Worm (Caenorhabditis elegans): Measurements from ENCODE around the gene ZK1290.14.

Gene ZK1290.14

DNA sequence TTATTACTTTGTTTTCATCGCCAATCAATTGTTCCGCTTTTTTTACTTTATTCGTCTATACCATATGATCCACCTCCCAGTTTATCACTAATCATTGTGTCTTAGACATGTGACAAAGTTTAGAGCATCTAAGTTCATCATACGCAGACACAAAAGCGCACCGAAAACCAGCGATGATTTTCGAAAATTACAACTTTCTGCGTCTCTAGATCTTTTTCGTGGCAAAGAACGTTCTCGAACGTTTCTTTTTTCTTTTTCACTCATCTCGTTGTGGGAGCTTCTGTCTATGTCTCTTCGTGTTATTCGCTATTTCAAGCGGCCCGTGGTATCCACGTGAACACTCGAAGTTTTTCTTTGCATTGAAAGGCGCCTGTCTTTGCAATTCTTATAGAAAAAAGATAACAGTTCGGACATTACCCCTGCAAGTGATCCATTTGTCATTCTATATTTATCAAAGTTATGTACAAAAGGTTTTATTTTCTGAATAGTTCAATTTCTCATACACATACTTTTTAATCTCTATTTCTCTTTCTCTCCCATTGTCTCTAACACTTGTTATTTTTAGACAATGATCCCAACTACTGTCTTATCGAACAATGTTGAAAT lies 26.2 kb downstream of the ZK1290.14 start, which contains the start of gene ZK1290.5 (continued):
- TF ChIP-seq tag-97 (GFP tag; IDR thresholded peaks at IDR 0.05) = no peak
- TF ChIP-seq mdl-1 (tag; optimal IDR thresholded peaks at IDR 0.05) = peak; percentile 43 to 95
- no peak for TF ChIP-seq ceh-82 (tag; optimal IDR thresholded peaks at IDR 0.05)
- no peak for TF ChIP-seq arid-1 (GFP tag; conservative IDR thresholded peaks at IDR 0.05)
- TF ChIP-seq nhr-10 (tag; optimal IDR thresholded peaks at IDR 0.05) = peak; percentile 83
- TF ChIP-seq dmd-6 (GFP tag; IDR thresholded peaks at IDR 0.05) = peak; percentile 99
- no peak for TF ChIP-seq lir-3 (tag; optimal IDR thresholded peaks at IDR 0.05)
- TF ChIP-seq F26F4.8 (GFP tag; conservative IDR thresholded peaks at IDR 0.05) = no peak
- TF ChIP-seq dve-1 (tag; optimal IDR thresholded peaks at IDR 0.05; ENCODE audit: insufficient read depth) = peak; percentile 98
- no peak for TF ChIP-seq nhr-6 (tag; optimal IDR thresholded peaks at IDR 0.05)
- TF ChIP-seq hlh-11 (tag; optimal IDR thresholded peaks at IDR 0.05) = peak; percentile 99
- peak; percentile 36; the same call in 1 of the 2 replicates for TF ChIP-seq set-16 (GFP tag; IDR thresholded peaks at IDR 0.05)
- no peak for TF ChIP-seq attf-4 (tag; optimal IDR thresholded peaks at IDR 0.05)
- peak; percentile 96 for TF ChIP-seq gei-8 (GFP tag; optimal IDR thresholded peaks at IDR 0.05)
- peak; percentile 72 for TF ChIP-seq cey-2 (tag; optimal IDR thresholded peaks at IDR 0.05; ENCODE audit: borderline replicate concordance, insufficient read depth)
- TF ChIP-seq daf-8 (GFP tag; IDR thresholded peaks at IDR 0.05) = no peak
- peak; percentile 98 for TF ChIP-seq mxl-2 (GFP tag; conservative IDR thresholded peaks at IDR 0.05)
- TF ChIP-seq ces-1 (GFP tag; optimal IDR thresholded peaks at IDR 0.05) = no peak
- TF ChIP-seq egl-27 (tag; optimal IDR thresholded peaks at IDR 0.05) = no peak
- peak; percentile 37 for TF ChIP-seq ztf-7 (tag; optimal IDR thresholded peaks at IDR 0.05)
- TF ChIP-seq rbr-2 (tag; optimal IDR thresholded peaks at IDR 0.05) = peak; percentile 67
- TF ChIP-seq unc-39 (tag; optimal IDR thresholded peaks at IDR 0.05) = no peak
- TF ChIP-seq ceh-62 (tag; optimal IDR thresholded peaks at IDR 0.05) = no peak
- TF ChIP-seq aly-2 (tag; optimal IDR thresholded peaks at IDR 0.05) = no peak
- no peak for TF ChIP-seq lim-7 (GFP tag; IDR thresholded peaks at IDR 0.05)
- TF ChIP-seq nhr-111 (GFP tag; optimal IDR thresholded peaks at IDR 0.05) = no peak
- TF ChIP-seq hmg-1.1 (GFP tag; IDR thresholded peaks at IDR 0.05) = peak; percentile 62
- TF ChIP-seq ceh-20 (GFP tag; IDR thresholded peaks at IDR 0.05) = peak; percentile 90
- no peak for TF ChIP-seq F37D6.2 (tag; optimal IDR thresholded peaks at IDR 0.05)
- no peak for TF ChIP-seq zip-11 (GFP tag; IDR thresholded peaks at IDR 0.05)
- TF ChIP-seq zip-2 (tag; optimal IDR thresholded peaks at IDR 0.05) = peak; percentile 40
- peak; percentile 96 for TF ChIP-seq aha-1 (tag)

DNA sequence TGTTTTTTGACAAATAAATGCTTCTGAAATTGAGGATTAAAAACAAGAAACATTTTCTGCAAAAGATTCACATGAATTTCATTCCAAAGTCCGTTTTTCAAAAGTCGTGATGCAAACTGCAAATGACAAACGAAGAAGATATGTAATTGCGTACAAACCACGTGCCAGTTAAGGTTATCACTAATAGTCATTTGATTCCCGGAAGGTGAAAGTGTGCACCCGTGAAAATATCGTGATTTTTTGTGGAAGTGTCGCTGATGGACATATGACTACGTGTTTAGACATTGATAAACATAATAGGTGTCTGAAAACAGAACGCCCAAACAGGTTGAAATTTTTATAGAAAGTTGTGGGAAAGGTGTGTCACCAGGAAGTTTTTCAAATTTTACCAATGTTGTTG lies 27.2 kb downstream of the ZK1290.14 start:
- TF ChIP-seq mdt-29 (GFP tag; IDR thresholded peaks at IDR 0.05) (peak; percentile 86), tra-1 (GFP tag; IDR thresholded peaks at IDR 0.05) (peak; percentile 91), lin-1 (GFP tag; IDR thresholded peaks at IDR 0.05) (peak; percentile 89), set-16 (GFP tag; IDR thresholded peaks at IDR 0.05) (no peak), nhr-237 (tag; optimal IDR thresholded peaks at IDR 0.05) (no peak), nhr-48 (tag; optimal IDR thresholded peaks at IDR 0.05) (peak; percentile 94), dve-1 (tag; optimal IDR thresholded peaks at IDR 0.05; ENCODE audit: insufficient read depth) (peak; percentile 93), daf-16 (GFP tag; optimal IDR thresholded peaks at IDR 0.05) (peak in 1 of 2 experiments; percentile 47), daf-16 (tag; optimal IDR thresholded peaks at IDR 0.05) (peak; percentile 86), mxl-2 (GFP tag; conservative IDR thresholded peaks at IDR 0.05) (peak; percentile 97), hlh-11 (tag; optimal IDR thresholded peaks at IDR 0.05) (peak; percentile 96), ceh-20 (GFP tag; IDR thresholded peaks at IDR 0.05) (peak; percentile 61), mxl-3 (GFP tag; optimal IDR thresholded peaks at IDR 0.05) (peak; percentile 78), F26F4.8 (GFP tag; conservative IDR thresholded peaks at IDR 0.05) (no peak), dpl-1 (GFP tag; optimal IDR thresholded peaks at IDR 0.05) (peak; percentile 33), aha-1 (tag) (peak; percentile 98), nhr-6 (tag; optimal IDR thresholded peaks at IDR 0.05) (peak; percentile 53), mes-2 (tag; optimal IDR thresholded peaks at IDR 0.05; ENCODE audit: poor library complexity, severe bottlenecking) (no peak), mdl-1 (tag; optimal IDR thresholded peaks at IDR 0.05) (peak in 1 of 2 experiments; percentile 79), zag-1 (tag; optimal IDR thresholded peaks at IDR 0.05) (no peak), php-3 (GFP tag; IDR thresholded peaks at IDR 0.05) (peak; percentile 90), unc-62 (GFP tag; optimal IDR thresholded peaks at IDR 0.05 in 1 of 2) (peak in 1 of 2 experiments; percentile 4), unc-62 (tag; optimal IDR thresholded peaks at IDR 0.05) (no peak), hlh-30 (tag; optimal IDR thresholded peaks at IDR 0.05; ENCODE audit: insufficient read depth) (peak; percentile 97), nhr-77 (tag; optimal IDR thresholded peaks at IDR 0.05) (peak; percentile 52), zfp-3 (GFP tag; conservative IDR thresholded peaks at IDR 0.05) (peak; percentile 64; the same call in 1 of the 2 replicates), dmd-6 (GFP tag; IDR thresholded peaks at IDR 0.05) (peak; percentile 99), cey-2 (tag; optimal IDR thresholded peaks at IDR 0.05; ENCODE audit: borderline replicate concordance, insufficient read depth) (peak; percentile 81)
